Fruit fly (Drosophila melanogaster) whole organism, prepupa: ENCODE results near the gene Acsx1R.

Source experiments
- Blimp-1 ChIP-seq: fragments of 200-800 bp; sonication (Bioruptor generic); optimal IDR thresholded peaks from 3 replicates; lab custom pipeline; 2017; ENCODE audit warnings: missing biosample characterization, missing genetic modification characterization, mild to moderate bottlenecking, moderate library complexity, missing genetic modification reagents
- CG10631 ChIP-seq: fragments of 200-800 bp; sonication (Bioruptor generic); optimal IDR thresholded peaks from 2 replicates; lab custom pipeline; 2016; ENCODE audit warnings: missing biosample characterization, missing genetic modification characterization
- CG11294 ChIP-seq: fragments of 200-800 bp; sonication (Bioruptor generic); IDR thresholded peaks from 2 replicates; pipeline ENCODE4 v1.3.6; 2022; ENCODE audit warnings: missing biosample characterization, missing genetic modification characterization
- CG11762 ChIP-seq: fragments of 200-800 bp; sonication (Bioruptor generic); optimal IDR thresholded peaks from 3 replicates; lab custom pipeline; 2016; ENCODE audit warnings: missing biosample characterization, missing genetic modification characterization; ENCODE audit not compliant: insufficient read depth
- CG11902 ChIP-seq: fragments of 200-800 bp; sonication (Bioruptor generic); optimal IDR thresholded peaks from 3 replicates; lab custom pipeline; 2016; ENCODE audit warnings: missing biosample characterization, missing genetic modification characterization
- CG15336 ChIP-seq: fragments of 200-800 bp; sonication (Bioruptor generic); IDR thresholded peaks from 2 replicates; pipeline ENCODE4 v1.3.6; 2022; ENCODE audit warnings: missing biosample characterization, missing genetic modification characterization
- CG1621 ChIP-seq: fragments of 200-800 bp; sonication (Bioruptor generic); optimal IDR thresholded peaks from 3 replicates; lab custom pipeline; 2018; ENCODE audit warnings: missing biosample characterization, mild to moderate bottlenecking, missing genetic modification characterization
- CG16779 ChIP-seq: fragments of 200-800 bp; sonication (Bioruptor generic); optimal IDR thresholded peaks from 3 replicates; lab custom pipeline; 2017; ENCODE audit warnings: missing biosample characterization, mild to moderate bottlenecking, missing genetic modification characterization
- CG3032 ChIP-seq: fragments of 200-800 bp; optimal IDR thresholded peaks from 2 replicates; lab custom pipeline; 2019; ENCODE audit warnings: missing biosample characterization, mild to moderate bottlenecking, missing genetic modification characterization, moderate library complexity
- CG32006 ChIP-seq: fragments of 200-800 bp; sonication (Bioruptor generic); optimal IDR thresholded peaks from 3 replicates; lab custom pipeline; 2017; ENCODE audit warnings: missing biosample characterization, mild to moderate bottlenecking, missing genetic modification characterization
- CG34406 ChIP-seq: fragments of 200-800 bp; sonication (Bioruptor generic); optimal IDR thresholded peaks from 3 replicates; lab custom pipeline; 2016; ENCODE audit warnings: missing biosample characterization, missing genetic modification characterization
- CG4318 ChIP-seq: fragments of 200-800 bp; sonication (Bioruptor generic); optimal IDR thresholded peaks from 3 replicates; lab custom pipeline; 2017; ENCODE audit warnings: missing biosample characterization, mild to moderate bottlenecking, missing genetic modification characterization
- CG6276 ChIP-seq: fragments of 200-800 bp; sonication (Bioruptor generic); optimal IDR thresholded peaks from 2 replicates; lab custom pipeline; 2017; ENCODE audit warnings: missing biosample characterization, mild to moderate bottlenecking, missing genetic modification characterization
- CG7368 ChIP-seq: fragments of 200-800 bp; sonication (Bioruptor generic); optimal IDR thresholded peaks from 3 replicates; lab custom pipeline; 2016; ENCODE audit warnings: missing biosample characterization, missing genetic modification characterization
- CG8119 ChIP-seq: fragments of 200-800 bp; sonication (Bioruptor generic); IDR thresholded peaks from 3 replicates; pipeline ENCODE4 v1.3.6; 2022; ENCODE audit warnings: missing biosample characterization, missing genetic modification characterization
- CG8319 ChIP-seq: fragments of 200-800 bp; sonication (Bioruptor generic); optimal IDR thresholded peaks from 3 replicates; lab custom pipeline; 2016; ENCODE audit warnings: missing biosample characterization, missing genetic modification characterization
- CG8632 ChIP-seq: fragments of 200-800 bp; sonication (Bioruptor generic); optimal IDR thresholded peaks from 3 replicates; lab custom pipeline; 2016; ENCODE audit warnings: missing biosample characterization, missing genetic modification characterization
- Eip78C ChIP-seq: fragments of 200-800 bp; sonication (Bioruptor generic); peaks from one replicate; lab custom pipeline; 2016; ENCODE audit warnings: missing biosample characterization, missing genetic modification characterization
- Eip93F ChIP-seq: fragments of 200-800 bp; sonication (Bioruptor generic); optimal IDR thresholded peaks from 2 replicates; lab custom pipeline; 2016; ENCODE audit warnings: missing biosample characterization, mild to moderate bottlenecking, missing genetic modification characterization
- Ets21C ChIP-seq: fragments of 200-800 bp; sonication (Bioruptor generic); optimal IDR thresholded peaks from 3 replicates; lab custom pipeline; 2016; ENCODE audit warnings: missing biosample characterization, missing genetic modification characterization
- Gug ChIP-seq: fragments of 200-800 bp; sonication (Bioruptor generic); IDR thresholded peaks from 2 replicates; pipeline ENCODE4 v1.3.6; 2022; ENCODE audit warnings: missing biosample characterization, missing genetic modification characterization
- Hr4 ChIP-seq: fragments of 200-800 bp; sonication (Bioruptor generic); optimal IDR thresholded peaks from 3 replicates; lab custom pipeline; 2016; ENCODE audit warnings: missing biosample characterization, missing genetic modification characterization
- Lpt ChIP-seq: fragments of 200-800 bp; sonication (Bioruptor generic); optimal IDR thresholded peaks from 3 replicates; lab custom pipeline; 2016; ENCODE audit warnings: missing biosample characterization, missing genetic modification characterization
- Met ChIP-seq: fragments of 200-800 bp; sonication (Bioruptor generic); optimal IDR thresholded peaks from 3 replicates; lab custom pipeline; 2016; ENCODE audit warnings: missing biosample characterization, missing genetic modification characterization
- OdsH ChIP-seq: fragments of 200-800 bp; sonication (Bioruptor generic); optimal IDR thresholded peaks from 3 replicates; lab custom pipeline; 2016; ENCODE audit warnings: missing biosample characterization, missing genetic modification characterization
- Sox14 ChIP-seq: fragments of 200-800 bp; sonication (Bioruptor generic); optimal IDR thresholded peaks from 3 replicates; lab custom pipeline; 2016; ENCODE audit warnings: missing biosample characterization, missing genetic modification characterization
- achi ChIP-seq: fragments of 200-800 bp; sonication (Bioruptor generic); optimal IDR thresholded peaks from 3 replicates; lab custom pipeline; 2016; ENCODE audit warnings: missing biosample characterization, missing genetic modification characterization
- acj6 ChIP-seq: fragments of 200-800 bp; sonication (Bioruptor generic); optimal IDR thresholded peaks from 3 replicates; lab custom pipeline; 2016; ENCODE audit warnings: missing biosample characterization, missing genetic modification characterization
- cyc ChIP-seq: fragments of 200-800 bp; sonication (Bioruptor generic); optimal IDR thresholded peaks from 3 replicates; lab custom pipeline; 2016; ENCODE audit warnings: missing biosample characterization, missing genetic modification characterization
- dac ChIP-seq: fragments of 200-800 bp; sonication (Bioruptor generic); optimal IDR thresholded peaks from 2 replicates; lab custom pipeline; 2017; ENCODE audit warnings: missing biosample characterization, mild to moderate bottlenecking, missing genetic modification characterization
- esn ChIP-seq: fragments of 200-800 bp; sonication (Bioruptor generic); optimal IDR thresholded peaks from 2 replicates; lab custom pipeline; 2016; ENCODE audit warnings: missing biosample characterization, mild to moderate bottlenecking, missing genetic modification characterization, moderate library complexity
- fd59A ChIP-seq: fragments of 200-800 bp; sonication (Bioruptor generic); optimal IDR thresholded peaks from 2 replicates; lab custom pipeline; 2017; ENCODE audit warnings: missing biosample characterization, mild to moderate bottlenecking, missing genetic modification characterization, missing genetic modification reagents
- fd85E ChIP-seq: fragments of 200-800 bp; sonication (Bioruptor generic); optimal IDR thresholded peaks from 3 replicates; lab custom pipeline; 2016; ENCODE audit warnings: missing biosample characterization, missing genetic modification characterization
- fkh ChIP-seq: fragments of 200-800 bp; sonication (Bioruptor generic); optimal IDR thresholded peaks from 3 replicates; lab custom pipeline; 2017; ENCODE audit warnings: missing biosample characterization, mild to moderate bottlenecking, missing genetic modification characterization, moderate library complexity
- salr ChIP-seq, 2 experiments: fragments of 200-800 bp; sonication (Bioruptor generic); optimal IDR thresholded peaks; 3 replicates each; lab custom pipeline; 2016 to 2018; ENCODE audit warnings: missing biosample characterization in 2 of 2, missing genetic modification characterization in 2 of 2, mild to moderate bottlenecking in 1 of 2
- ss ChIP-seq, 2 experiments: fragments of 200-800 bp; sonication (Bioruptor generic); optimal IDR thresholded peaks; 2 replicates in 1 of 2; 3 replicates in 1 of 2; lab custom pipeline; 2017 to 2018; ENCODE audit warnings: mild to moderate bottlenecking in 2 of 2, missing biosample characterization in 2 of 2, missing genetic modification characterization in 2 of 2, moderate library complexity in 1 of 2
- svp ChIP-seq: fragments of 200-800 bp; sonication (Bioruptor generic); peaks from one replicate; lab custom pipeline; 2016; ENCODE audit warnings: missing biosample characterization, missing genetic modification characterization
- vri ChIP-seq: fragments of 200-800 bp; sonication (Bioruptor generic); optimal IDR thresholded peaks from 3 replicates; lab custom pipeline; 2016; ENCODE audit warnings: missing biosample characterization, mild to moderate bottlenecking, missing genetic modification characterization

Acsx1R gene

dm6 chr3R:19812472-19812871 lies 35.4 kb upstream of the Acsx1R start (continued):
- TF ChIP-seq Sox14 (GFP tag; lab: Kevin White, UChicago), result peak; percentile 3
- TF ChIP-seq Blimp-1 (GFP tag; lab: Kevin White, UChicago), result no peak
- TF ChIP-seq fkh, result no peak
- TF ChIP-seq CG8119 (GFP tag; lab: Robert Waterston, UW), result no peak
- TF ChIP-seq CG1621 (tag; lab: Kevin White, UChicago), result no peak
- no peak for TF ChIP-seq esn (GFP tag; lab: Kevin White, UChicago)
- TF ChIP-seq acj6 (GFP tag; lab: Kevin White, UChicago), result peak; percentile 17
- TF ChIP-seq CG11902 (GFP tag; lab: Kevin White, UChicago), result no peak
- peak; percentile 5 for TF ChIP-seq OdsH (GFP tag; lab: Kevin White, UChicago)
- TF ChIP-seq salr (GFP tag; optimal IDR thresholded peaks at IDR 0.05; lab: Kevin White, UChicago), result peak in 1 of 2 experiments; percentile 4
- TF ChIP-seq CG8319, result no peak
- peak; percentile 13 for TF ChIP-seq fd59A (GFP tag; lab: Kevin White, UChicago)
- TF ChIP-seq CG32006 (GFP tag; lab: Kevin White, UChicago), result peak; percentile 18
- no peak for TF ChIP-seq CG34406
- no peak for TF ChIP-seq Met (GFP tag; lab: Kevin White, UChicago)
- TF ChIP-seq CG11762 (GFP tag; lab: Kevin White, UChicago), result no peak
- no peak for TF ChIP-seq CG4318
- TF ChIP-seq dac (GFP tag; lab: Kevin White, UChicago), result no peak
- TF ChIP-seq CG8632 (GFP tag; lab: Kevin White, UChicago), result no peak
- TF ChIP-seq CG3032 (tag; lab: Kevin White, UChicago), result peak; percentile 4
- no peak for TF ChIP-seq CG7368 (GFP tag; lab: Kevin White, UChicago)
- peak; percentile 22 for TF ChIP-seq Hr4 (GFP tag; lab: Kevin White, UChicago)
- no peak for TF ChIP-seq svp (GFP tag; lab: Kevin White, UChicago)
- TF ChIP-seq CG16779 (tag; lab: Kevin White, UChicago), result no peak
- TF ChIP-seq fd85E (GFP tag; lab: Kevin White, UChicago), result no peak
- no peak for TF ChIP-seq Ets21C (GFP tag; lab: Kevin White, UChicago)
- peak; percentile 80 for TF ChIP-seq Eip78C
- TF ChIP-seq ss (GFP tag; optimal IDR thresholded peaks at IDR 0.05; lab: Kevin White, UChicago), result no peak
- TF ChIP-seq achi (GFP tag; lab: Kevin White, UChicago), result no peak
- TF ChIP-seq, all 60 proteins: peak for 16

DNA sequence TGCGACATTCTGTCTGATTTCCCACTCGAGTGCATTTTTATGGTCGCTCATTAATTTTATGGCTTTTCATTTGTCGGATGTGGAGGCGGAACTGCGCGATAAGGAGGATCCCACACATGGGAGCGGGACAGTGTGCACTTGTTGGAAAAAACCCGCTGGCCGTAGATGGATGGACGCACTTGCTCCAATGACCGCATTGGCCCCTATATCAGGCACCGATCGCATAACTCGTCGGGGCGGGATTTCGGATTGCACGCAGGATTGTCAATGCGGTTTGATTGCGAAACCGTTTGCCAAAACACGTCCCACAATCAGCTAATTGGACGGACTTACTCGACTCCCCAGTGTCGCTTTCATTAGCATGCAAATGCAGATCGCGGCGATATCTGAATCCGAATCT lies 34.4 kb upstream of the Acsx1R start:
- TF ChIP-seq Eip78C, result no peak
- TF ChIP-seq svp (GFP tag; lab: Kevin White, UChicago), result peak; percentile 93

DNA sequence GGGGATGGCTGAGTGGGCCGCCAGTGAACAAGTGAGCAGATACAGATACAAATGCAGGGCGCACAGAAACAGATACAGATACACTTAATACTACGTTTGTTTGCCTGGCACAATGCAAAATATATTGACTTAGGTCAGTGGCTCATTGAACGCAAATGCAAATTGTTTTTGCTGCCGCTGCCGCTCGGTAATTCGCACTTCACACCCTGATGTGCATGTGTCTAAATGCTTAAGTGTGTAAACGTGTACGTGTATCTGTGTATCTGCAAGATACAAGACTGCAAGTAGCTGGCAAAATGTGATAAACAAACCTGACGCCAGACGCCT lies 31.3 kb upstream of the Acsx1R start:
- TF ChIP-seq Lpt (GFP tag; lab: Kevin White, UChicago) (no peak), Hr4 (GFP tag; lab: Kevin White, UChicago) (no peak), CG11294 (no peak), vri (peak; percentile 3), CG10631 (GFP tag; lab: Kevin White, UChicago) (no peak), CG15336 (no peak), CG6276 (GFP tag; lab: Kevin White, UChicago) (peak; percentile 11), CG4318 (no peak), Eip93F (GFP tag; lab: Kevin White, UChicago) (no peak), svp (GFP tag; lab: Kevin White, UChicago) (peak; percentile 45), fd59A (GFP tag; lab: Kevin White, UChicago) (no peak), cyc (no peak), Gug (0 out of 2 replicates have a peak, but pooled peaks have one; percentile 1), CG32006 (GFP tag; lab: Kevin White, UChicago) (peak; percentile 42)
